Worm (Caenorhabditis elegans): ENCODE measurements around the gene T05D4.2.

- TF ChIP-seq skn-1 (tag; optimal IDR thresholded peaks at IDR 0.05) (no peak), ZK546.5 (tag; optimal IDR thresholded peaks at IDR 0.05) (no peak), F13H6.1 (tag; optimal IDR thresholded peaks at IDR 0.05) (peak; percentile 33), aly-2 (tag; optimal IDR thresholded peaks at IDR 0.05) (no peak), ama-1 (optimal IDR thresholded peaks at IDR 0.05) (peak; percentile 26), lin-39 (tag; optimal IDR thresholded peaks at IDR 0.05) (no peak), unc-62 (GFP tag; optimal IDR thresholded peaks at IDR 0.05) (no peak), egl-27 (tag; optimal IDR thresholded peaks at IDR 0.05) (no peak), nhr-77 (tag; optimal IDR thresholded peaks at IDR 0.05) (no peak), blmp-1 (tag; optimal IDR thresholded peaks at IDR 0.05; ENCODE audit: insufficient read depth) (peak; percentile 76), ztf-11 (tag; optimal IDR thresholded peaks at IDR 0.05) (no peak), ceh-16 (tag; optimal IDR thresholded peaks at IDR 0.05) (no peak)
Measured at ce11 chrIII:13548982-13549381, 13.9 kb downstream of the T05D4.2 start, which contains the start of gene mmad-1.
